Worm (Caenorhabditis elegans) whole organism, L3 larva: ENCODE data around the gene F07C3.3.
A peak's percentile ranks its signal among the peaks of the same experiment; 100 is the strongest.

ENCODE experiments used
- ZK546.5 ChIP-seq: sonication (generic microtip); optimal IDR thresholded peaks from 2 replicates; lab custom pipeline; 2017; ENCODE audit warnings: missing biosample characterization, missing genetic modification characterization
- aly-2 ChIP-seq: fragments of 150-350 bp; optimal IDR thresholded peaks from 2 replicates; lab custom pipeline; 2014; ENCODE audit warnings: missing biosample characterization, missing genetic modification characterization
- ama-1 ChIP-seq: fragments of 150-350 bp; optimal IDR thresholded peaks from 2 replicates; lab custom pipeline; 2018
- ceh-16 ChIP-seq: sonication (generic microtip); optimal IDR thresholded peaks from 2 replicates; lab custom pipeline; 2017; ENCODE audit warnings: missing biosample characterization, missing genetic modification characterization
- ceh-82 ChIP-seq: fragments of 150-350 bp; optimal IDR thresholded peaks from 2 replicates; lab custom pipeline; 2014; ENCODE audit warnings: missing biosample characterization, missing genetic modification characterization
- ceh-9 ChIP-seq: sonication (generic microtip); optimal IDR thresholded peaks from 2 replicates; lab custom pipeline; 2018; ENCODE audit warnings: missing biosample characterization, missing genetic modification characterization
- egl-27 ChIP-seq: sonication (generic microtip); optimal IDR thresholded peaks from 4 replicates; lab custom pipeline; 2017; ENCODE audit warnings: missing biosample characterization, missing genetic modification reagents, missing genetic modification characterization
- egl-5 ChIP-seq: fragments of 150-350 bp; optimal IDR thresholded peaks from 2 replicates; lab custom pipeline; 2017; ENCODE audit warnings: missing biosample characterization, missing genetic modification reagents, missing genetic modification characterization, inconsistent platforms
- elt-1 ChIP-seq: fragments of 150-350 bp; optimal IDR thresholded peaks from 2 replicates; lab custom pipeline; 2014; ENCODE audit warnings: missing biosample characterization, missing genetic modification characterization
- elt-2 ChIP-seq: sonication (generic microtip); optimal IDR thresholded peaks from 2 replicates; lab custom pipeline; 2016; ENCODE audit warnings: missing genetic modification reagents, mild to moderate bottlenecking, missing genetic modification characterization, missing compliant biosample characterization
- elt-3 ChIP-seq, 3 experiments: fragments of 150-350 bp in 1 of 3; sonication (generic microtip) in 2 of 3; optimal IDR thresholded peaks; 2 replicates in 2 of 3; 4 replicates in 1 of 3; lab custom pipeline; 2014 to 2017; ENCODE audit warnings: missing biosample characterization in 3 of 3, missing genetic modification characterization in 3 of 3
- fkh-10 ChIP-seq: sonication (generic microtip); optimal IDR thresholded peaks from 2 replicates; lab custom pipeline; 2017; ENCODE audit warnings: missing biosample characterization, missing genetic modification reagents, missing genetic modification characterization
- fos-1 ChIP-seq: fragments of 150-350 bp; optimal IDR thresholded peaks from 2 replicates; lab custom pipeline; 2014; ENCODE audit warnings: missing biosample characterization, missing genetic modification characterization
- hmg-11 ChIP-seq: sonication (generic microtip); optimal IDR thresholded peaks from 2 replicates; lab custom pipeline; 2016; ENCODE audit warnings: missing genetic modification characterization, missing compliant biosample characterization
- lin-15B ChIP-seq: fragments of 150-350 bp; optimal IDR thresholded peaks from 2 replicates; lab custom pipeline; 2014; ENCODE audit warnings: missing biosample characterization, missing genetic modification characterization
- lin-39 ChIP-seq: fragments of 150-350 bp; optimal IDR thresholded peaks from 2 replicates; lab custom pipeline; 2018; ENCODE audit warnings: missing biosample characterization, missing genetic modification reagents, missing genetic modification characterization
- lsy-12 ChIP-seq: sonication (generic microtip); optimal IDR thresholded peaks from 2 replicates; lab custom pipeline; 2016; ENCODE audit warnings: mild to moderate bottlenecking, missing genetic modification characterization, missing compliant biosample characterization
- mdl-1 ChIP-seq: fragments of 150-350 bp; optimal IDR thresholded peaks from 2 replicates; lab custom pipeline; 2014; ENCODE audit warnings: missing biosample characterization, missing genetic modification characterization
- mml-1 ChIP-seq: fragments of 150-350 bp; sonication (generic microtip); optimal IDR thresholded peaks from 3 replicates; lab custom pipeline; 2014; ENCODE audit warnings: missing biosample characterization, missing genetic modification characterization
- nfya-1 ChIP-seq: sonication (generic microtip); optimal IDR thresholded peaks from 2 replicates; lab custom pipeline; 2017; ENCODE audit warnings: missing genetic modification characterization, mild to moderate bottlenecking, missing compliant biosample characterization, antibody characterized with exemption, moderate library complexity; ENCODE audit not compliant: insufficient read depth
- nhr-11 ChIP-seq: fragments of 150-350 bp; optimal IDR thresholded peaks from 2 replicates; lab custom pipeline; 2014; ENCODE audit warnings: missing biosample characterization, missing genetic modification characterization
- nhr-12 ChIP-seq: fragments of 150-350 bp; optimal IDR thresholded peaks from 2 replicates; lab custom pipeline; 2014; ENCODE audit warnings: missing biosample characterization, missing genetic modification characterization
- nhr-23 ChIP-seq: fragments of 150-350 bp; optimal IDR thresholded peaks from 2 replicates; lab custom pipeline; 2014; ENCODE audit warnings: missing biosample characterization, missing genetic modification reagents, missing genetic modification characterization
- nhr-25 ChIP-seq: sonication (generic microtip); optimal IDR thresholded peaks from 2 replicates; lab custom pipeline; 2017; ENCODE audit warnings: missing biosample characterization, missing genetic modification characterization
- nhr-28 ChIP-seq: fragments of 150-350 bp; optimal IDR thresholded peaks from 2 replicates; lab custom pipeline; 2014; ENCODE audit warnings: missing biosample characterization, missing genetic modification characterization
- nhr-43 ChIP-seq: sonication (generic microtip); optimal IDR thresholded peaks from 2 replicates; lab custom pipeline; 2016; ENCODE audit warnings: mild to moderate bottlenecking, missing genetic modification characterization, missing compliant biosample characterization; ENCODE audit not compliant: poor library complexity, severe bottlenecking
- nhr-77 ChIP-seq: fragments of 150-350 bp; optimal IDR thresholded peaks from 2 replicates; lab custom pipeline; 2014; ENCODE audit warnings: missing biosample characterization, missing genetic modification characterization
- pha-4 ChIP-seq: fragments of 150-350 bp; optimal IDR thresholded peaks from 2 replicates; lab custom pipeline; 2014; ENCODE audit warnings: missing biosample characterization, missing genetic modification reagents, missing genetic modification characterization
- pqm-1 ChIP-seq: fragments of 150-350 bp; optimal IDR thresholded peaks from 2 replicates; lab custom pipeline; 2017; ENCODE audit warnings: missing biosample characterization, missing genetic modification characterization, inconsistent platforms
- skn-1 ChIP-seq: fragments of 150-350 bp; optimal IDR thresholded peaks from 2 replicates; lab custom pipeline; 2014; ENCODE audit warnings: missing biosample characterization, missing genetic modification characterization
- tbx-2 ChIP-seq: sonication (generic microtip); optimal IDR thresholded peaks from 2 replicates; lab custom pipeline; 2016; ENCODE audit warnings: mild to moderate bottlenecking, missing genetic modification characterization, missing compliant biosample characterization
- unc-39 ChIP-seq: sonication (generic microtip); optimal IDR thresholded peaks from 4 replicates; lab custom pipeline; 2017; ENCODE audit warnings: missing biosample characterization, missing genetic modification characterization
- unc-62 ChIP-seq: fragments of 150-350 bp; sonication (generic microtip); optimal IDR thresholded peaks from 4 replicates; lab custom pipeline; 2014; ENCODE audit warnings: missing biosample characterization, missing genetic modification reagents, missing genetic modification characterization
- zag-1 ChIP-seq: fragments of 150-350 bp; optimal IDR thresholded peaks from 2 replicates; lab custom pipeline; 2014; ENCODE audit warnings: missing biosample characterization, missing genetic modification characterization
- ztf-11 ChIP-seq: fragments of 150-350 bp; optimal IDR thresholded peaks from 2 replicates; lab custom pipeline; 2014; ENCODE audit warnings: missing biosample characterization, missing genetic modification characterization
- ztf-4 ChIP-seq: fragments of 150-350 bp; optimal IDR thresholded peaks from 2 replicates; lab custom pipeline; 2014; ENCODE audit warnings: missing biosample characterization, missing genetic modification characterization

Gene F07C3.3

DNA sequence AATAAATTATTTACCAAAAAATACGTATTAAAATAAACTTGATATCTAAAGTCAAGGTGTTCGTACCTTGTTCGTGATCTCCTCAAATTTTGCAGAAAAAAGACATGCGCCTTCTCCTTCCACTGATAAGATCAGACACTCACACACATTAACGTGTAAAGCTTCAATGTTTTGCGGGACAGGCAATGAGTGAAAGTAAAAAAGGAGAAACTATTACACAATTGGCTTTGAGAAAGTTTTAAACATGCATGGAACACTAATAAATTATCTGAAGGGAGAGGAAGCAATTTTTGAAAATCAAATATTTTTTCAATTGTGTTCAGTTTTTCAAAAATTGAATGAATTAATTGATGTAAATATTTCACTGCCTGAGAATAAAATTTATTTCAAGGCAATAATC lies 7.2 kb downstream of the F07C3.3 start:
- no peak for TF ChIP-seq ceh-9 (tag; lab: Kevin White, UChicago)
- TF ChIP-seq nhr-25 (tag; lab: Kevin White, UChicago), result peak; percentile 38
- no peak for TF ChIP-seq mml-1 (tag; lab: Kevin White, UChicago)
- no peak for TF ChIP-seq ceh-16 (tag; lab: Kevin White, UChicago)
- no peak for TF ChIP-seq tbx-2 (tag; lab: Kevin White, UChicago)
- TF ChIP-seq, all 47 proteins: peak for 1

ce11 chrV:9224377-9224776 lies 7.8 kb downstream of the F07C3.3 start:
- TF ChIP-seq lin-15B (tag; lab: Kevin White, UChicago) (no peak), unc-62 (GFP tag; lab: Kevin White, UChicago) (no peak), fos-1 (tag; lab: Kevin White, UChicago) (no peak), pqm-1 (tag; lab: Kevin White, UChicago) (no peak), lsy-12 (tag; lab: Kevin White, UChicago) (no peak), ztf-11 (tag; lab: Kevin White, UChicago) (no peak), pha-4 (tag; lab: Kevin White, UChicago) (no peak), mdl-1 (no peak), egl-27 (no peak), ceh-82 (no peak), ZK546.5 (no peak), ztf-4 (tag; lab: Kevin White, UChicago) (no peak)

ce11 chrV:9222819-9223218 lies 9.4 kb downstream of the F07C3.3 start:
- TF ChIP-seq ama-1, result no peak
- no peak for TF ChIP-seq nhr-25 (tag; lab: Kevin White, UChicago)
- no peak for TF ChIP-seq nhr-11 (tag; lab: Kevin White, UChicago)
- no peak for TF ChIP-seq fkh-10 (GFP tag; lab: Kevin White, UChicago)
- no peak for TF ChIP-seq tbx-2 (tag; lab: Kevin White, UChicago)
- no peak for TF ChIP-seq elt-2
- TF ChIP-seq ZK546.5, result no peak
- TF ChIP-seq nhr-43, result no peak
- TF ChIP-seq, all 47 proteins: peak for 0

ce11 chrV:9221566-9221965 lies 10.6 kb downstream of the F07C3.3 start, which contains the start of gene grd-6:
TSS of gene grd-6 (plus strand) at chrV:9221866.
- TF ChIP-seq nhr-12 (tag; lab: Kevin White, UChicago) (no peak), lin-15B (tag; lab: Kevin White, UChicago) (no peak), ama-1 (no peak), fos-1 (tag; lab: Kevin White, UChicago) (no peak), elt-3 (tag; optimal IDR thresholded peaks at IDR 0.05; lab: Kevin White, UChicago) (no peak), elt-1 (tag; lab: Kevin White, UChicago) (no peak), egl-27 (no peak), pqm-1 (tag; lab: Kevin White, UChicago) (no peak), nhr-25 (tag; lab: Kevin White, UChicago) (peak; percentile 25)

DNA sequence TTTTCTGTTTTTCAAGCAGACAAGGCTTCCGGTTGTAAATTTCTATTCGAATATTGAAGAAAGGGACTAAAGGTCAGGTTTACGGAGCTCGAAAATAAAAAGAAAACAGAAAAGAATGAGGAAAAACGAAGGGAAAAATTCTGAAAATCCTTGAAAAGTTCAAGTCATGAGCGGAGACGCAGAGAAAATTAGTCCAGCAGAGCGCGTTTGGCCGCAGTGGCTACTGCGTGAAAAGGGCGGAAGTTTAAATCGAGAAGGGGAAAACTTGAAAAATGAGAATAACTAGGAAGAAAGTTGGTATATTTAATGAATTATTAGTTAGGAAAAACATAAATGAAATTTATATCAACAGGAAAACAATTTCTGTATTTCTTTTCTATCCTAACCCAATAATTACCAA lies 11.8 kb downstream of the F07C3.3 start:
- TF ChIP-seq skn-1 (tag; lab: Kevin White, UChicago) (peak; percentile 46), lin-15B (tag; lab: Kevin White, UChicago) (peak; percentile 75), nhr-28 (no peak), zag-1 (tag; lab: Kevin White, UChicago) (no peak), elt-3 (tag; optimal IDR thresholded peaks at IDR 0.05; lab: Kevin White, UChicago) (no peak), nfya-1 (peak; percentile 79), aly-2 (tag; lab: Kevin White, UChicago) (no peak), elt-1 (tag; lab: Kevin White, UChicago) (no peak), pha-4 (tag; lab: Kevin White, UChicago) (peak; percentile 77), hmg-11 (tag; lab: Kevin White, UChicago) (peak; percentile 28), tbx-2 (tag; lab: Kevin White, UChicago) (no peak), nhr-43 (no peak), unc-39 (tag; lab: Kevin White, UChicago) (no peak), pqm-1 (tag; lab: Kevin White, UChicago) (peak; percentile 21), lin-39 (tag; lab: Kevin White, UChicago) (no peak), egl-27 (no peak), ZK546.5 (no peak), elt-2 (peak; percentile 44), egl-5 (tag; lab: Kevin White, UChicago) (peak; percentile 28), nhr-23 (tag; lab: Kevin White, UChicago) (peak; percentile 51), mml-1 (tag; lab: Kevin White, UChicago) (no peak), ztf-4 (tag; lab: Kevin White, UChicago) (no peak), nhr-77 (no peak), nhr-25 (tag; lab: Kevin White, UChicago) (peak; percentile 55)
